Worm (Caenorhabditis elegans): Measurements from ENCODE around the gene cls-1.

DNA sequence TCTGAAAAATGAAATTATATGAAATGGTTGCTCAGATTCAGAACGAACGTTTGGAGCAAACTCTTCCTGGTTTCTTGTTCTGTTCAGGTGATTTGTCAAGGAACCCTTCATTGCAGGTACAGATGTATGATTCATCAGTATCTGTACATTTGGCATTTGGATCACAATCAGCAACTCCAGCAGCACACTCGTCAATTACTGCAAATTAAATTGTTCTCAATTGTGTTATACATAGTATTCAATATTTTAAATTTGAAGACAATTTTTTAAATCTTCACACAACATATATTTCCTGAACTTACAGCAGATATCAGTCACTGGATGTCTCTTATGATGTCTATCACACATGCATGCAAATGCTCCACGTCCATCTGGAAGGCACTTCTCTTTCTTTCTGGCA lies 23.2 kb upstream of the cls-1 start:
- no peak for TF ChIP-seq nhr-23 (tag; optimal IDR thresholded peaks at IDR 0.05)
- no peak for TF ChIP-seq ceh-82 (tag; optimal IDR thresholded peaks at IDR 0.05)
